Worm (Caenorhabditis elegans): ENCODE data around the gene haly-1.
A peak's percentile ranks its signal among the peaks of the same experiment; 100 is the strongest.

haly-1 gene

DNA sequence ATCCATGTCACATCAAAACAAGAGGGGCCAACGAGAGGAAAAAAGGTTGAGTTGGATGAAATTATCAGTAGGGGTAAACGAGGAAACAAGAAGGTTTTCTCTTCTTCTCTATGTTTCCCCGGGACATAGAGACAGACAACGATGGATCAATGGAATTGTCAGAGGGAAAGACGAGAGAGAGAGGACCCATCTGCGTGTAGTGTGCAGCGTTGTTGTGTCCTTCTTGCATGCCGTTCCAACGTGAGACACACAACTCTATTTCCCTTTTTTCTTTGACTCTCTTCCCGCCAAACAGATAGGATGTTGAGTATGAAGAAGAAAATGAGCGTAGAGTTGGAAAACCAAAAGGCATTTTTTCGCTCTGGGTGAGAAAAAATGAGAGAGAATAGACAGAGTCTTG is 4.6 kb upstream of the haly-1 start (continued):
- TF ChIP-seq odd-2 (tag; optimal IDR thresholded peaks at IDR 0.05) (no peak), C38D4.7 (GFP tag; optimal IDR thresholded peaks at IDR 0.05) (no peak), fkh-10 (GFP tag; optimal IDR thresholded peaks at IDR 0.05) (no peak), F13H6.1 (tag; optimal IDR thresholded peaks at IDR 0.05) (no peak), ets-4 (tag; optimal IDR thresholded peaks at IDR 0.05) (no peak), pag-3 (tag; optimal IDR thresholded peaks at IDR 0.05; ENCODE audit: borderline replicate concordance) (no peak), K09A11.1 (tag; optimal IDR thresholded peaks at IDR 0.05; ENCODE audit: insufficient read depth) (no peak), pha-2 (tag; optimal IDR thresholded peaks at IDR 0.05) (no peak), ceh-18 (tag; optimal IDR thresholded peaks at IDR 0.05) (peak; percentile 82), lim-6 (tag; optimal IDR thresholded peaks at IDR 0.05) (no peak), hlh-30 (tag; optimal IDR thresholded peaks at IDR 0.05; ENCODE audit: insufficient read depth) (no peak), fkh-6 (tag; optimal IDR thresholded peaks at IDR 0.05) (no peak), ceh-19 (GFP tag; optimal IDR thresholded peaks at IDR 0.05) (no peak), hlh-6 (tag; optimal IDR thresholded peaks at IDR 0.05) (no peak), che-1 (tag; optimal IDR thresholded peaks at IDR 0.05) (no peak), fax-1 (tag; optimal IDR thresholded peaks at IDR 0.05) (no peak), gmeb-2 (tag; optimal IDR thresholded peaks at IDR 0.05) (no peak), ceh-48 (tag; optimal IDR thresholded peaks at IDR 0.05) (no peak), elt-2 (tag; optimal IDR thresholded peaks at IDR 0.05) (peak; percentile 30), ceh-2 (tag; optimal IDR thresholded peaks at IDR 0.05) (no peak), hlh-15 (tag; optimal IDR thresholded peaks at IDR 0.05) (no peak), ceh-22 (tag; optimal IDR thresholded peaks at IDR 0.05) (no peak), ceh-45 (GFP tag; IDR thresholded peaks at IDR 0.05) (no peak), zip-5 (tag; optimal IDR thresholded peaks at IDR 0.05) (no peak), pha-4 (tag; optimal IDR thresholded peaks at IDR 0.05) (no peak), sox-2 (GFP tag; IDR thresholded peaks at IDR 0.05) (no peak), lin-11 (tag; optimal IDR thresholded peaks at IDR 0.05) (no peak), sox-4 (tag; optimal IDR thresholded peaks at IDR 0.05) (no peak), elt-4 (tag; optimal IDR thresholded peaks at IDR 0.05) (no peak), ztf-16 (tag; optimal IDR thresholded peaks at IDR 0.05) (no peak), C08G9.2 (tag; optimal IDR thresholded peaks at IDR 0.05) (no peak), pat-9 (tag; optimal IDR thresholded peaks at IDR 0.05) (no peak), unc-86 (tag; optimal IDR thresholded peaks at IDR 0.05) (no peak), eyg-1 (tag; optimal IDR thresholded peaks at IDR 0.05) (no peak), ceh-30 (tag; optimal IDR thresholded peaks at IDR 0.05) (no peak), ttx-3 (tag; optimal IDR thresholded peaks at IDR 0.05) (no peak), tbx-2 (tag; optimal IDR thresholded peaks at IDR 0.05) (peak; percentile 37), rnt-1 (tag; optimal IDR thresholded peaks at IDR 0.05) (peak; percentile 73)

ce11 chrX:10900079-10900724 is 3.8 kb upstream of the haly-1 start, which contains the start of gene suca-1:
Gene suca-1, minus strand, starts transcription at chrX:10900114.
- TF ChIP-seq pag-3 (tag; optimal IDR thresholded peaks at IDR 0.05; ENCODE audit: borderline replicate concordance) (no peak), eyg-1 (tag; optimal IDR thresholded peaks at IDR 0.05) (no peak), ceh-45 (GFP tag; IDR thresholded peaks at IDR 0.05) (0 out of 2 replicates have a peak, but pooled peaks have one; percentile 22), elt-4 (tag; optimal IDR thresholded peaks at IDR 0.05) (no peak), madf-2 (tag; optimal IDR thresholded peaks at IDR 0.05) (peak; percentile 28), ceh-34 (tag; optimal IDR thresholded peaks at IDR 0.05) (peak; percentile 51), nfya-1 (tag; optimal IDR thresholded peaks at IDR 0.05) (peak; percentile 67), sox-2 (GFP tag; IDR thresholded peaks at IDR 0.05) (no peak), rnt-1 (tag; optimal IDR thresholded peaks at IDR 0.05) (no peak), C08G9.2 (tag; optimal IDR thresholded peaks at IDR 0.05) (peak; percentile 8), unc-42 (tag; optimal IDR thresholded peaks at IDR 0.05) (peak; percentile 3), gmeb-2 (tag; optimal IDR thresholded peaks at IDR 0.05) (peak; percentile 14), zip-5 (tag; optimal IDR thresholded peaks at IDR 0.05) (no peak), ceh-31 (tag; optimal IDR thresholded peaks at IDR 0.05) (peak; percentile 19), hlh-6 (tag; optimal IDR thresholded peaks at IDR 0.05) (peak; percentile 36), ceh-22 (tag; optimal IDR thresholded peaks at IDR 0.05) (no peak), C38D4.7 (GFP tag; optimal IDR thresholded peaks at IDR 0.05) (peak; percentile 14), ceh-19 (GFP tag; optimal IDR thresholded peaks at IDR 0.05) (peak; percentile 1), elt-2 (tag; optimal IDR thresholded peaks at IDR 0.05) (peak; percentile 41), Y22D7AL.16 (tag; optimal IDR thresholded peaks at IDR 0.05) (no peak), nhr-232 (tag; optimal IDR thresholded peaks at IDR 0.05) (no peak), F13H6.1 (tag; optimal IDR thresholded peaks at IDR 0.05) (peak; percentile 40), mec-3 (tag; optimal IDR thresholded peaks at IDR 0.05; ENCODE audit: borderline replicate concordance) (no peak), tbx-2 (tag; optimal IDR thresholded peaks at IDR 0.05) (peak; percentile 71), sdc-2 (tag; optimal IDR thresholded peaks at IDR 0.05) (peak; percentile 51), ceh-18 (tag; optimal IDR thresholded peaks at IDR 0.05) (peak; percentile 34), ama-1 (optimal IDR thresholded peaks at IDR 0.05) (no peak), ttx-3 (tag; optimal IDR thresholded peaks at IDR 0.05) (no peak), ztf-16 (tag; optimal IDR thresholded peaks at IDR 0.05) (no peak), K02D7.2 (tag; optimal IDR thresholded peaks at IDR 0.05) (peak; percentile 11), hlh-30 (tag; optimal IDR thresholded peaks at IDR 0.05; ENCODE audit: insufficient read depth) (peak; percentile 2)
